Fruit fly (Drosophila melanogaster): ENCODE results near the gene GstD2.

Gene GstD2

dm6 chr3R:12372800-12373199 is 1.0 kb downstream of the GstD2 start, which contains the start of gene GstD3:
Gene GstD3, plus strand, starts transcription at chr3R:12373068.
- TF ChIP-seq CG11617 (GFP tag; optimal IDR thresholded peaks at IDR 0.05): no peak
- peak; percentile 50 for TF ChIP-seq kay (GFP tag; ENCODE audit: borderline replicate concordance)

dm6 chr3R:12373800-12374199 is 2.0 kb downstream of the GstD2 start, which contains the start of gene GstD4:
Gene GstD4, plus strand, starts transcription at chr3R:12374100.
- TF ChIP-seq bab1 (GFP tag; optimal IDR thresholded peaks at IDR 0.05) (no peak), CG7101 (tag; optimal IDR thresholded peaks at IDR 0.05) (no peak)

dm6 chr3R:12375258-12375783 is 3.5 kb downstream of the GstD2 start, which contains the start of gene GstD5:
Gene GstD5, plus strand, starts transcription at chr3R:12375733.
- TF ChIP-seq CG11617 (GFP tag; optimal IDR thresholded peaks at IDR 0.05): no peak
- no peak for TF ChIP-seq CG7045 (GFP tag; optimal IDR thresholded peaks at IDR 0.05)
- no peak for TF ChIP-seq CG12768 (GFP tag; optimal IDR thresholded peaks at IDR 0.05)
- TF ChIP-seq CG5204 (GFP tag; optimal IDR thresholded peaks at IDR 0.05): no peak
- TF ChIP-seq CG33017 (tag; optimal IDR thresholded peaks at IDR 0.05): no peak
- TF ChIP-seq toe (GFP tag; optimal IDR thresholded peaks at IDR 0.05): no peak
- TF ChIP-seq pad (GFP tag; optimal IDR thresholded peaks at IDR 0.05): no peak

dm6 chr3R:12376828-12377227 is 5.1 kb downstream of the GstD2 start, which contains the start of gene GstD6:
Gene GstD6, plus strand, starts transcription at chr3R:12377128.
- TF ChIP-seq Clk (GFP tag; optimal IDR thresholded peaks at IDR 0.05) (no peak), CG5204 (GFP tag; optimal IDR thresholded peaks at IDR 0.05) (no peak), CG7045 (GFP tag; optimal IDR thresholded peaks at IDR 0.05) (no peak), CG7101 (tag; optimal IDR thresholded peaks at IDR 0.05) (no peak), cnc (optimal IDR thresholded peaks at IDR 0.05) (no peak), tj (GFP tag; optimal IDR thresholded peaks at IDR 0.05) (no peak), CG1620 (GFP tag; optimal IDR thresholded peaks at IDR 0.05) (no peak), Crg-1 (GFP tag; optimal IDR thresholded peaks at IDR 0.05) (no peak), pad (GFP tag; optimal IDR thresholded peaks at IDR 0.05) (no peak)

- TF ChIP-seq CG12768 (GFP tag; optimal IDR thresholded peaks at IDR 0.05): no peak
- TF ChIP-seq kay (GFP tag; ENCODE audit: borderline replicate concordance): peak; percentile 18
Measured at dm6 chr3R:12378200-12378599, 6.4 kb downstream of the GstD2 start, which contains the start of gene GstD7. Gene GstD7, plus strand, starts transcription at chr3R:12378500.

dm6 chr3R:12379249-12379648 is 7.5 kb downstream of the GstD2 start:
- TF ChIP-seq CG7045 (GFP tag; optimal IDR thresholded peaks at IDR 0.05): no peak
- TF ChIP-seq Mnt (GFP tag; optimal IDR thresholded peaks at IDR 0.05): no peak
- no peak for TF ChIP-seq bab1 (GFP tag; optimal IDR thresholded peaks at IDR 0.05)
- TF ChIP-seq Clk (GFP tag; optimal IDR thresholded peaks at IDR 0.05): no peak
- no peak for TF ChIP-seq CG12768 (GFP tag; optimal IDR thresholded peaks at IDR 0.05)
- TF ChIP-seq CG11617 (GFP tag; optimal IDR thresholded peaks at IDR 0.05): no peak
- no peak for TF ChIP-seq kay (GFP tag; ENCODE audit: borderline replicate concordance)
- no peak for TF ChIP-seq CG7101 (tag; optimal IDR thresholded peaks at IDR 0.05)
- no peak for TF ChIP-seq Crg-1 (GFP tag; optimal IDR thresholded peaks at IDR 0.05)
- TF ChIP-seq CG1620 (GFP tag; optimal IDR thresholded peaks at IDR 0.05): no peak
- no peak for TF ChIP-seq CG5204 (GFP tag; optimal IDR thresholded peaks at IDR 0.05)
- TF ChIP-seq ovo (GFP tag; optimal IDR thresholded peaks at IDR 0.05): no peak
- no peak for TF ChIP-seq tj (GFP tag; optimal IDR thresholded peaks at IDR 0.05)
- no peak for TF ChIP-seq pad (GFP tag; optimal IDR thresholded peaks at IDR 0.05)
- TF ChIP-seq CG14711 (tag; optimal IDR thresholded peaks at IDR 0.05): no peak
- no peak for TF ChIP-seq CG33017 (tag; optimal IDR thresholded peaks at IDR 0.05)
- TF ChIP-seq toe (GFP tag; optimal IDR thresholded peaks at IDR 0.05): no peak
- TF ChIP-seq Hr96 (GFP tag; optimal IDR thresholded peaks at IDR 0.05): no peak

- TF ChIP-seq bab1 (GFP tag; optimal IDR thresholded peaks at IDR 0.05) (no peak), CG7045 (GFP tag; optimal IDR thresholded peaks at IDR 0.05) (no peak), toe (GFP tag; optimal IDR thresholded peaks at IDR 0.05) (no peak), Mnt (GFP tag; optimal IDR thresholded peaks at IDR 0.05) (no peak), cnc (optimal IDR thresholded peaks at IDR 0.05) (no peak), kay (GFP tag; ENCODE audit: borderline replicate concordance) (no peak), CG11617 (GFP tag; optimal IDR thresholded peaks at IDR 0.05) (no peak), CG14711 (tag; optimal IDR thresholded peaks at IDR 0.05) (no peak), CG1620 (GFP tag; optimal IDR thresholded peaks at IDR 0.05) (no peak), Hr96 (GFP tag; optimal IDR thresholded peaks at IDR 0.05) (no peak), CG7101 (tag; optimal IDR thresholded peaks at IDR 0.05) (no peak), Clk (GFP tag; optimal IDR thresholded peaks at IDR 0.05) (no peak), CG12768 (GFP tag; optimal IDR thresholded peaks at IDR 0.05) (no peak), Crg-1 (GFP tag; optimal IDR thresholded peaks at IDR 0.05) (no peak), ovo (GFP tag; optimal IDR thresholded peaks at IDR 0.05) (no peak), tj (GFP tag; optimal IDR thresholded peaks at IDR 0.05) (no peak)
Measured at dm6 chr3R:12379708-12380107, 7.9 kb downstream of the GstD2 start, which contains the start of gene GstD8. Gene GstD8, plus strand, starts transcription at chr3R:12380008.

- no peak for TF ChIP-seq CG5204 (GFP tag; optimal IDR thresholded peaks at IDR 0.05)
- TF ChIP-seq bab1 (GFP tag; optimal IDR thresholded peaks at IDR 0.05): no peak
- TF ChIP-seq CG12768 (GFP tag; optimal IDR thresholded peaks at IDR 0.05): peak; percentile 39
Measured at dm6 chr3R:12381130-12381700, 9.4 kb downstream of the GstD2 start.
